Fruit fly (Drosophila melanogaster): ENCODE measurements around the gene CG2224.

- TF ChIP-seq CG8478 (optimal IDR thresholded peaks at IDR 0.05) (no peak), CTCF (optimal IDR thresholded peaks at IDR 0.05) (peak; percentile 7 to 14)
These were observed at the start of gene CG2224, which contains the start of gene CDase for dm6 chr3R:30459066-30459935.

Measured in S2 (cell line).